Fruit fly (Drosophila melanogaster): ENCODE data around the gene CG17294.

- TF ChIP-seq CG8478 (optimal IDR thresholded peaks at IDR 0.05), result no peak
- no peak for TF ChIP-seq CTCF (optimal IDR thresholded peaks at IDR 0.05)
These were observed 26.1 kb downstream of the CG17294 start, which contains the start of gene fy for dm6 chr2L:8402928-8403285.

Measured in S2 (cell line).